Worm (Caenorhabditis elegans) whole organism, L4 larva: ENCODE data around the gene C50E10.2.

Source experiments
- mdt-29 ChIP-seq: fragments of 200-800 bp; sonication (Bioruptor generic); IDR thresholded peaks from 2 replicates; pipeline ENCODE4 v1.3.6; 2022; ENCODE audit warnings: missing genetic modification reagents, missing genetic modification characterization, missing compliant biosample characterization
- nhr-11 ChIP-seq: fragments of 150-350 bp; optimal IDR thresholded peaks from 2 replicates; lab custom pipeline; 2014; ENCODE audit warnings: missing biosample characterization, missing genetic modification characterization
- skn-1 ChIP-seq: fragments of 150-350 bp; optimal IDR thresholded peaks from 2 replicates; lab custom pipeline; 2014; ENCODE audit warnings: missing biosample characterization, missing genetic modification characterization
- unc-130 ChIP-seq: sonication (generic microtip); optimal IDR thresholded peaks from 2 replicates; lab custom pipeline; 2016; ENCODE audit warnings: missing genetic modification reagents, missing genetic modification characterization, missing compliant biosample characterization

DNA sequence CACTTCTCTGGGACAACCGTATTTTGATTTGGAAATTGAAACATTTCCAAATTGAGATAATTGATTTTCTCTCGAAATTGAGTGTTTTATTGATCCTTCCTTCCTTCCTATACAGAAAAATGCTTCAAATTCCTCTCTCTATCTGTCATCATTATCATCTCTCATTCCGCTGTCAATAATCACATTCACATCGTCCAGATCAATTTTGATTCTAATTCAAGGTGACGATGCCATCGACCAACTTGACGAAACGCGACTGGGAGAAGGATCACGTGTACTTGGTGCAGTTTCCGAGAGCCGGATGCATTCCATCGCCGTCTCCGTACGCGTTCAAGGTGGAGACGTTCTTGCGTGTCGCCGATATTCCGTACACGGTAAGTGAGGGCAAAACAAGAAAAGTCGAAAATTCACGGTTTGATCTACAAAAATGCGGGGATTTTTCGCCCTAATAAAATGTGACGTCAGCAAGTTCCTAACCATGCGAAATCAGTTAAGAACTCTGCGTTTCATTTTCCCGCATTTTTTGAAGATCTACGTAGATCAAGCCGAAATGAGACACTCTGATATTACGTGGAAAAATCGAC, 45.5 kb downstream of the C50E10.2 start, which contains the start of gene faxc-1:
- no peak for TF ChIP-seq mdt-29 (GFP tag; lab: Robert Waterston, UW)
- no peak for TF ChIP-seq skn-1 (tag; lab: Kevin White, UChicago)
- TF ChIP-seq unc-130 (GFP tag; lab: Kevin White, UChicago): no peak
- TF ChIP-seq nhr-11 (tag; lab: Kevin White, UChicago): no peak
